Worm (Caenorhabditis elegans) whole organism, young adult: Measurements from ENCODE around the gene C27B7.6.

Source experiments
- C17E4.6 ChIP-seq: fragments of 200-800 bp; sonication (Bioruptor generic); IDR thresholded peaks from 2 replicates; pipeline ENCODE4 v1.3.6; 2022; ENCODE audit warnings: missing genetic modification reagents, missing genetic modification characterization, missing compliant biosample characterization
- D2030.7 ChIP-seq: fragments of 200-800 bp; sonication (Bioruptor generic); IDR thresholded peaks from 2 replicates; pipeline ENCODE4 v1.3.6; 2022; ENCODE audit warnings: missing genetic modification reagents, missing genetic modification characterization, missing compliant biosample characterization
- F22D6.2 ChIP-seq: sonication (generic microtip); optimal IDR thresholded peaks from 2 replicates; lab custom pipeline; 2016; ENCODE audit warnings: mild to moderate bottlenecking, missing genetic modification characterization, missing compliant biosample characterization
- F23B12.7 ChIP-seq: sonication (generic microtip); optimal IDR thresholded peaks from 2 replicates; lab custom pipeline; 2017; ENCODE audit warnings: missing genetic modification characterization, mild to moderate bottlenecking, missing compliant biosample characterization, antibody characterized with exemption, moderate library complexity; ENCODE audit not compliant: insufficient read depth
- K12H6.12 ChIP-seq: fragments of 200-800 bp; sonication (Bioruptor generic); optimal IDR thresholded peaks from 2 replicates; lab custom pipeline; 2018; ENCODE audit warnings: mild to moderate bottlenecking, missing genetic modification characterization, missing compliant biosample characterization
- T07F8.4 ChIP-seq: sonication (generic microtip); optimal IDR thresholded peaks from 2 replicates; lab custom pipeline; 2016; ENCODE audit warnings: mild to moderate bottlenecking, missing genetic modification characterization, moderate library complexity, missing compliant biosample characterization
- Y67H2A.10 ChIP-seq: fragments of 200-800 bp; sonication (Bioruptor generic); conservative IDR thresholded peaks from 2 replicates; pipeline ENCODE4 v1.3.6; 2022; ENCODE audit warnings: missing genetic modification reagents, missing genetic modification characterization, missing compliant biosample characterization
- Y79H2A.3 ChIP-seq: fragments of 200-800 bp; sonication (Bioruptor generic); conservative IDR thresholded peaks from 2 replicates; pipeline ENCODE4 v1.3.6; 2022; ENCODE audit warnings: missing genetic modification reagents, missing genetic modification characterization, missing compliant biosample characterization
- akir-1 ChIP-seq: fragments of 200-800 bp; sonication (Bioruptor generic); optimal IDR thresholded peaks from 2 replicates; lab custom pipeline; 2018; ENCODE audit warnings: mild to moderate bottlenecking, missing genetic modification characterization, moderate library complexity, missing compliant biosample characterization
- atf-7 ChIP-seq: sonication (generic microtip); optimal IDR thresholded peaks from 2 replicates; lab custom pipeline; 2017; ENCODE audit warnings: mild to moderate bottlenecking, missing genetic modification characterization, missing compliant biosample characterization
- attf-5 ChIP-seq: fragments of 200-800 bp; sonication (Bioruptor generic); optimal IDR thresholded peaks from 2 replicates; lab custom pipeline; 2018; ENCODE audit warnings: mild to moderate bottlenecking, missing genetic modification characterization, missing compliant biosample characterization
- attf-6 ChIP-seq: fragments of 200-800 bp; sonication (Bioruptor generic); IDR thresholded peaks from 2 replicates; pipeline ENCODE4 v1.3.6; 2022; ENCODE audit warnings: missing genetic modification reagents, missing genetic modification characterization, missing compliant biosample characterization
- bed-1 ChIP-seq: fragments of 200-800 bp; sonication (Bioruptor generic); IDR thresholded peaks from 2 replicates; pipeline ENCODE4 v1.3.6; 2022; ENCODE audit warnings: missing genetic modification reagents, missing genetic modification characterization, missing compliant biosample characterization
- bed-2 ChIP-seq: fragments of 200-800 bp; sonication (Bioruptor generic); IDR thresholded peaks from 2 replicates; pipeline ENCODE4 v1.3.6; 2022; ENCODE audit warnings: missing genetic modification reagents, missing genetic modification characterization, missing compliant biosample characterization
- cebp-1 ChIP-seq, 2 experiments: fragments of 200-800 bp in 1 of 2; sonication (Bioruptor generic) in 1 of 2; sonication (generic microtip) in 1 of 2; IDR thresholded peaks in 1 of 2; optimal IDR thresholded peaks in 1 of 2; 2 replicates each; pipeline versions ENCODE4 v1.3.6 to Lab custom; 2017 to 2022; ENCODE audit warnings: missing compliant biosample characterization in 2 of 2, missing genetic modification characterization in 2 of 2, mild to moderate bottlenecking in 1 of 2, missing genetic modification reagents in 1 of 2, moderate library complexity in 1 of 2
- ceh-100 ChIP-seq: fragments of 200-800 bp; sonication (Bioruptor generic); IDR thresholded peaks from 2 replicates; pipeline ENCODE4 v1.3.6; 2022; ENCODE audit warnings: missing genetic modification reagents, missing genetic modification characterization, missing compliant biosample characterization
- ceh-91 ChIP-seq: fragments of 200-800 bp; sonication (Bioruptor generic); IDR thresholded peaks from 2 replicates; pipeline ENCODE4 v1.3.6; 2022; ENCODE audit warnings: missing genetic modification reagents, missing genetic modification characterization, missing compliant biosample characterization
- die-1 ChIP-seq: sonication (generic microtip); optimal IDR thresholded peaks from 2 replicates; lab custom pipeline; 2016; ENCODE audit warnings: missing genotype, mild to moderate bottlenecking, missing genetic modification characterization, missing compliant biosample characterization
- dox-1 ChIP-seq: fragments of 200-800 bp; sonication (Bioruptor generic); IDR thresholded peaks from 2 replicates; pipeline ENCODE4 v1.3.6; 2022; ENCODE audit warnings: missing genetic modification reagents, missing genetic modification characterization, missing compliant biosample characterization
- dpff-1 ChIP-seq: sonication (generic microtip); optimal IDR thresholded peaks from 2 replicates; lab custom pipeline; 2017; ENCODE audit warnings: mild to moderate bottlenecking, missing genetic modification characterization, missing compliant biosample characterization
- dpl-1 ChIP-seq: fragments of 150-350 bp; optimal IDR thresholded peaks from 2 replicates; lab custom pipeline; 2014; ENCODE audit warnings: missing biosample characterization, missing genetic modification reagents, missing genetic modification characterization
- efl-1 ChIP-seq: fragments of 150-350 bp; optimal IDR thresholded peaks from 2 replicates; lab custom pipeline; 2014; ENCODE audit warnings: missing biosample characterization, missing genetic modification reagents, missing genetic modification characterization
- ets-4 ChIP-seq: fragments of 200-800 bp; sonication (Bioruptor generic); optimal IDR thresholded peaks from 2 replicates; lab custom pipeline; 2018; ENCODE audit warnings: mild to moderate bottlenecking, missing genetic modification characterization, missing compliant biosample characterization
- hrde-1 ChIP-seq: sonication (generic microtip); optimal IDR thresholded peaks from 2 replicates; lab custom pipeline; 2016; ENCODE audit warnings: missing genetic modification characterization, mild to moderate bottlenecking, missing compliant biosample characterization, moderate library complexity, missing genotype, missing genetic modification reagents, borderline replicate concordance
- lag-1 ChIP-seq: fragments of 200-800 bp; sonication (Bioruptor generic); IDR thresholded peaks from 2 replicates; pipeline ENCODE4 v1.3.6; 2022; ENCODE audit warnings: missing genetic modification reagents, missing genetic modification characterization, missing compliant biosample characterization
- lin-26 ChIP-seq: fragments of 200-800 bp; sonication (Bioruptor generic); IDR thresholded peaks from 2 replicates; pipeline ENCODE4 v1.3.6; 2022; ENCODE audit warnings: missing genetic modification reagents, missing genetic modification characterization, missing compliant biosample characterization
- lin-35 ChIP-seq, 3 experiments: fragments of 150-350 bp in 2 of 3; sonication (generic microtip) in 1 of 3; optimal IDR thresholded peaks; 2 replicates each; lab custom pipeline; 2014 to 2018; ENCODE audit warnings: missing biosample characterization in 3 of 3, missing genetic modification characterization in 3 of 3, missing genetic modification reagents in 3 of 3
- lin-40 ChIP-seq: sonication (generic microtip); optimal IDR thresholded peaks from 2 replicates; lab custom pipeline; 2016; ENCODE audit warnings: missing genetic modification characterization, mild to moderate bottlenecking, missing compliant biosample characterization, missing genotype, missing genetic modification reagents
- lin-54 ChIP-seq: fragments of 200-800 bp; sonication (Bioruptor generic); optimal IDR thresholded peaks from 2 replicates; lab custom pipeline; 2018; ENCODE audit warnings: mild to moderate bottlenecking, missing genetic modification characterization, missing compliant biosample characterization
- lsl-1 ChIP-seq: fragments of 200-800 bp; sonication (Bioruptor generic); optimal IDR thresholded peaks from 2 replicates; lab custom pipeline; 2018; ENCODE audit warnings: mild to moderate bottlenecking, missing genetic modification characterization, moderate library complexity, missing compliant biosample characterization
- lsy-27 ChIP-seq: sonication (generic microtip); optimal IDR thresholded peaks from 2 replicates; lab custom pipeline; 2017; ENCODE audit warnings: missing genetic modification characterization, mild to moderate bottlenecking, missing compliant biosample characterization, antibody characterized with exemption, missing genotype, borderline replicate concordance; ENCODE audit not compliant: insufficient read depth
- madf-6 ChIP-seq: fragments of 200-800 bp; sonication (Bioruptor generic); IDR thresholded peaks from 2 replicates; pipeline ENCODE4 v1.3.6; 2022; ENCODE audit warnings: missing genetic modification reagents, missing genetic modification characterization, missing compliant biosample characterization
- nfya-1 ChIP-seq: sonication (generic microtip); optimal IDR thresholded peaks from 2 replicates; lab custom pipeline; 2017; ENCODE audit warnings: antibody characterized with exemption, missing compliant biosample characterization, missing genetic modification characterization, borderline replicate concordance; ENCODE audit not compliant: insufficient read depth
- nfya-2 ChIP-seq: fragments of 200-800 bp; sonication (Bioruptor generic); IDR thresholded peaks from 2 replicates; pipeline ENCODE4 v1.3.6; 2022; ENCODE audit warnings: missing genetic modification reagents, missing genetic modification characterization, missing compliant biosample characterization
- nhr-179 ChIP-seq: sonication (generic microtip); optimal IDR thresholded peaks from 2 replicates; lab custom pipeline; 2016; ENCODE audit warnings: mild to moderate bottlenecking, missing genetic modification characterization, missing compliant biosample characterization
- nhr-80 ChIP-seq: sonication (generic microtip); optimal IDR thresholded peaks from 2 replicates; lab custom pipeline; 2016; ENCODE audit warnings: missing genetic modification characterization, missing compliant biosample characterization
- rcor-1 ChIP-seq: fragments of 200-800 bp; sonication (Bioruptor generic); IDR thresholded peaks from 2 replicates; pipeline ENCODE4 v1.3.6; 2022; ENCODE audit warnings: missing genetic modification reagents, missing genetic modification characterization, missing compliant biosample characterization
- sea-2 ChIP-seq: fragments of 200-800 bp; sonication (Bioruptor generic); IDR thresholded peaks from 2 replicates; pipeline ENCODE4 v1.3.6; 2022; ENCODE audit warnings: missing genetic modification characterization, missing compliant biosample characterization
- snpc-3.4 ChIP-seq: sonication (generic microtip); optimal IDR thresholded peaks from 2 replicates; lab custom pipeline; 2017; ENCODE audit warnings: missing genetic modification characterization, mild to moderate bottlenecking, missing compliant biosample characterization, antibody characterized with exemption, moderate library complexity, missing genotype, missing genetic modification reagents
- snpc-4 ChIP-seq, 5 experiments: fragments of 150-350 bp in 1 of 5; sonication (generic microtip) in 4 of 5; optimal IDR thresholded peaks; 2 replicates each; lab custom pipeline; 2014 to 2018; ENCODE audit warnings: missing genetic modification characterization in 5 of 5, missing biosample characterization in 3 of 5, antibody characterized with exemption in 2 of 5, mild to moderate bottlenecking in 2 of 5, missing compliant biosample characterization in 2 of 5, missing genotype in 2 of 5, moderate library complexity in 2 of 5, missing genetic modification reagents in 1 of 5
- sptf-2 ChIP-seq: fragments of 200-800 bp; sonication (Bioruptor generic); optimal IDR thresholded peaks from 2 replicates; lab custom pipeline; 2018; ENCODE audit warnings: mild to moderate bottlenecking, missing genetic modification characterization, missing compliant biosample characterization
- tbx-9 ChIP-seq: sonication (generic microtip); optimal IDR thresholded peaks from 2 replicates; lab custom pipeline; 2016; ENCODE audit warnings: borderline replicate concordance, missing genetic modification characterization, inconsistent platforms, missing compliant biosample characterization
- unc-130 ChIP-seq: sonication (generic microtip); optimal IDR thresholded peaks from 2 replicates; lab custom pipeline; 2016; ENCODE audit warnings: missing genetic modification reagents, missing genetic modification characterization, missing compliant biosample characterization
- xnd-1 ChIP-seq: sonication (generic microtip); optimal IDR thresholded peaks from 2 replicates; lab custom pipeline; 2016; ENCODE audit warnings: missing genotype, missing genetic modification reagents, missing genetic modification characterization, missing compliant biosample characterization
- ztf-22 ChIP-seq: fragments of 200-800 bp; sonication (Bioruptor generic); optimal IDR thresholded peaks from 2 replicates; lab custom pipeline; 2018; ENCODE audit warnings: mild to moderate bottlenecking, missing genetic modification characterization, moderate library complexity, missing compliant biosample characterization
- ztf-3 ChIP-seq: fragments of 200-800 bp; sonication (Bioruptor generic); optimal IDR thresholded peaks from 2 replicates; lab custom pipeline; 2018; ENCODE audit warnings: mild to moderate bottlenecking, missing genetic modification characterization, missing compliant biosample characterization
- ztf-6 ChIP-seq: fragments of 200-800 bp; sonication (Bioruptor generic); IDR thresholded peaks from 2 replicates; pipeline ENCODE4 v1.3.6; 2022; ENCODE audit warnings: missing genetic modification reagents, missing genetic modification characterization, missing compliant biosample characterization

Gene C27B7.6

DNA sequence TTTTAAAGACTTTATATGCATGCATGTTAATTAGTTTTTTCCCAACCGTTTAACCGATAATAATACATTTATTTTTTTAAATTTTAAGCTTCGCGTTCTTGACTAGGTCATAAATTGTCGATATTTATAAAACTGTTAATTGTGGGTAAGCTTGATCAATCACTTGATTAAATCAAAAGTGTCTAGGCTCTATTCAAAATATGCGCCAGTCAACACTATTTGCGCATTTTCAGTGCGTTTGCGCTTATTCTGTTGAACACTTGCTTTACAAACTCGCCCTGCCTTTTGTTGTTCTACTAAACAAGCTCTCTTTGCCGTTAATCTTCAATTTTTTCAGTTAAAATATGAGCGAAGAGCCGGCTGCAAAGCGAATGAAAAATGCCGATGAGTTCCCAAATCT is 15.0 kb downstream of the C27B7.6 start, which contains the start of gene spr-2 (continued):
- no peak for TF ChIP-seq ztf-3 (GFP tag; lab: Kevin White, UChicago)
- no peak for TF ChIP-seq snpc-3.4
- TF ChIP-seq nfya-2 (GFP tag; lab: Robert Waterston, UW) = no peak
- TF ChIP-seq lin-40 (tag; lab: Kevin White, UChicago) = peak; percentile 55
- no peak for TF ChIP-seq nhr-179 (tag; lab: Kevin White, UChicago)
- TF ChIP-seq C17E4.6 = no peak
- peak; percentile 14 for TF ChIP-seq atf-7
- no peak for TF ChIP-seq attf-6 (GFP tag; lab: Robert Waterston, UW)
- peak; percentile 21; the same call in 1 of the 2 replicates for TF ChIP-seq rcor-1 (GFP tag; lab: Robert Waterston, UW)
- TF ChIP-seq efl-1 (GFP tag; lab: Kevin White, UChicago) = peak; percentile 30
- no peak for TF ChIP-seq tbx-9 (tag; lab: Kevin White, UChicago)
- no peak for TF ChIP-seq bed-1
- TF ChIP-seq ets-4 (GFP tag; lab: Kevin White, UChicago) = no peak
- TF ChIP-seq dox-1 = peak; percentile 55
- TF ChIP-seq lsl-1 = peak; percentile 42
- TF ChIP-seq ceh-100 (GFP tag; lab: Robert Waterston, UW) = no peak
- peak; percentile 42 for TF ChIP-seq dpl-1 (GFP tag; lab: Kevin White, UChicago)
- TF ChIP-seq xnd-1 (tag; lab: Kevin White, UChicago) = no peak
- no peak for TF ChIP-seq snpc-4 (GFP tag; optimal IDR thresholded peaks at IDR 0.05; lab: Kevin White, UChicago)
- peak; percentile 34 to 68 (median 43) for TF ChIP-seq snpc-4 (tag; optimal IDR thresholded peaks at IDR 0.05; lab: Kevin White, UChicago)
- TF ChIP-seq sea-2 (GFP tag; lab: Robert Waterston, UW) = no peak
- no peak for TF ChIP-seq T07F8.4 (tag; lab: Kevin White, UChicago)
- peak; percentile 54 for TF ChIP-seq K12H6.12 (tag; lab: Kevin White, UChicago)
- TF ChIP-seq sptf-2 (GFP tag; lab: Kevin White, UChicago) = no peak
- peak; percentile 85 for TF ChIP-seq lin-54 (GFP tag; lab: Kevin White, UChicago)
- TF ChIP-seq F23B12.7 (tag; lab: Kevin White, UChicago) = no peak
- TF ChIP-seq cebp-1 (GFP tag; IDR thresholded peaks at IDR 0.05; lab: Robert Waterston, UW) = no peak
- peak; percentile 43 for TF ChIP-seq cebp-1 (tag; optimal IDR thresholded peaks at IDR 0.05; lab: Kevin White, UChicago)
- peak; percentile 36; the same call in 1 of the 2 replicates for TF ChIP-seq madf-6 (GFP tag; lab: Robert Waterston, UW)
- peak in 1 of 3 experiments; percentile 85 for TF ChIP-seq lin-35 (GFP tag; optimal IDR thresholded peaks at IDR 0.05; lab: Kevin White, UChicago)
- no peak for TF ChIP-seq lin-26 (GFP tag; lab: Robert Waterston, UW)
- peak; percentile 10; the same call in 1 of the 2 replicates for TF ChIP-seq D2030.7
- TF ChIP-seq ceh-91 = no peak
- TF ChIP-seq dpff-1 (tag; lab: Kevin White, UChicago) = peak; percentile 35
- no peak for TF ChIP-seq lag-1
- no peak for TF ChIP-seq lsy-27 (tag; lab: Kevin White, UChicago)
- TF ChIP-seq hrde-1 (tag; lab: Kevin White, UChicago) = peak; percentile 56
- TF ChIP-seq F22D6.2 = no peak
- TF ChIP-seq ztf-6 (GFP tag; lab: Robert Waterston, UW) = no peak
- TF ChIP-seq unc-130 (GFP tag; lab: Kevin White, UChicago) = no peak
- TF ChIP-seq attf-5 (GFP tag; lab: Kevin White, UChicago) = peak; percentile 84
- TF ChIP-seq Y79H2A.3 (GFP tag; lab: Robert Waterston, UW) = no peak
- no peak for TF ChIP-seq nfya-1 (tag; lab: Kevin White, UChicago)
- TF ChIP-seq ztf-22 (GFP tag; lab: Kevin White, UChicago) = no peak
- TF ChIP-seq akir-1 (GFP tag; lab: Kevin White, UChicago) = no peak
- no peak for TF ChIP-seq bed-2 (GFP tag; lab: Robert Waterston, UW)
- TF ChIP-seq die-1 (tag; lab: Kevin White, UChicago) = no peak
- no peak for TF ChIP-seq Y67H2A.10 (GFP tag; lab: Robert Waterston, UW)
- peak; percentile 52 for TF ChIP-seq nhr-80 (tag; lab: Kevin White, UChicago)
